Fruit fly (Drosophila melanogaster): ENCODE results near the gene CG15247.

DNA sequence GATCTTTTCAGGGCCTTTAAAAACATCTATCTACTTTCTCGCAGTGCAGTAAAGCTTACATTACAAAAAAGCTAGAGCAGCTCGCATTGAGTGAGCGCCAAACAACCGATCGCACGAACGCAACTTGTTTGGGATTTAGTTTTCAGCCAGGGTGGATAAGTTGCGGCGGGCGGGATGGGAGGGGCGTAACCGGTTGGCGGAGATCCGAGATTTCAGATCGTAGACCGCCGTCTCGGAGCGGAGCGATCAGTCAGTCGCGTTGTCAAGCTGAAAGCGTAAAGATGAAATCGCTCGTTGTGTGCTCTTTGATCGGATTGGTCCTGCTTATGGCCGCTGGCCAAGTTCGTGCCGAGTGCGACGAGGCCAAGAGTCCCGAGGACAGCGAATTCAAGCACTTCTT lies 7.7 kb upstream of the CG15247 start, which contains the start of gene CG9691:
- no peak for TF ChIP-seq Crg-1 (GFP tag; optimal IDR thresholded peaks at IDR 0.05)
- no peak for TF ChIP-seq Clk (GFP tag; optimal IDR thresholded peaks at IDR 0.05)
- TF ChIP-seq tj (GFP tag; optimal IDR thresholded peaks at IDR 0.05) = no peak
- TF ChIP-seq CG7101 (tag; optimal IDR thresholded peaks at IDR 0.05) = no peak
- TF ChIP-seq CG33017 (tag; optimal IDR thresholded peaks at IDR 0.05) = no peak
